Fruit fly (Drosophila melanogaster): Measurements from ENCODE around the gene byn.

DNA sequence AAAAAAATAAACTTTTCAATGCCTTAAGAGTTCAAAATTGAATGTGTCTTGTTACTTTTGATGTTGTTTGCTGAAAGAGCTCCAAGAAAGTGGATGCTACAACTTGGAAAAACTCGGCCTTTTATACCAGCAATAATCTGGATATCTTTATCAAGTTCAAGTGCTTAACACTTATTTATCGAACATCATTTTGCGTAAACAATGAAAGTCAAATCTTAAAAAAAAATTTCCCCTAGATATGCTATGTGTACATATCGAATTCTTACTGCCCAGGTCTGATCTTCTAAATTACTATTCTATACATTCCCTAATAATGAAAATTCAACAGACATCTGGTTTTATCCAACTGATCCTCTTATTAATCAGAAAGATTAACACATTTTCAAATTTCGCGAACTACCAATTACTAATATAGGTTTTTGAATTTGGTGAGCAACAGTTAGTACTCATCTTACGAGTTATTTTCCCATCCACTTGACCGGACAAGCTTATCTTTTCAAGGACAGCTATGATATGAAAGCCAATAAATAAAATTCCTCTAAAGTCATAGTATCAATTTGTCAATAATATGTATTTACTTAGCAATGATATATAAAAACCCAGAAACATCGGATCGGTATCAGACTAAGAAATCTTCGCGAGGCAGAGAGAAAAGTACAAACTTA lies 30.3 kb downstream of the byn start, which contains the start of the genes CG11570 and CG43294:
- TF ChIP-seq CTCF (optimal IDR thresholded peaks at IDR 0.05) (no peak), CG8478 (optimal IDR thresholded peaks at IDR 0.05) (no peak)

Data from S2 (cell line).